Fruit fly (Drosophila melanogaster) whole organism, embryonic: ENCODE data around the gene her.
A peak's percentile ranks its signal among the peaks of the same experiment; 100 is the strongest.

Source experiments
- Atf6 ChIP-seq: fragments of 200-800 bp; sonication (Bioruptor generic); IDR thresholded peaks from 2 replicates; pipeline ENCODE4 v1.3.6; 2022; ENCODE audit warnings: missing biosample characterization, missing genetic modification characterization
- CG10267 ChIP-seq: fragments of 200-800 bp; sonication (Bioruptor generic); optimal IDR thresholded peaks from 2 replicates; lab custom pipeline; 2018; ENCODE audit warnings: missing biosample characterization, mild to moderate bottlenecking, missing genetic modification characterization, moderate library complexity
- CG10543 ChIP-seq: fragments of 200-800 bp; sonication (Bioruptor generic); optimal IDR thresholded peaks from 3 replicates; lab custom pipeline; 2017; ENCODE audit warnings: missing biosample characterization, mild to moderate bottlenecking, missing genetic modification characterization, moderate library complexity
- CG11723 ChIP-seq: fragments of 200-800 bp; sonication (Bioruptor generic); optimal IDR thresholded peaks from 2 replicates; lab custom pipeline; 2017; ENCODE audit warnings: missing biosample characterization, mild to moderate bottlenecking, missing genetic modification characterization
- CG12236 ChIP-seq: fragments of 200-800 bp; sonication (Bioruptor generic); optimal IDR thresholded peaks from 2 replicates; lab custom pipeline; 2016; ENCODE audit warnings: missing biosample characterization, missing genetic modification characterization
- CG14050 ChIP-seq: fragments of 200-800 bp; sonication (Bioruptor generic); IDR thresholded peaks from 3 replicates; pipeline ENCODE4 v1.3.6; 2022; ENCODE audit warnings: missing biosample characterization, missing genetic modification characterization
- CG14710 ChIP-seq: fragments of 200-800 bp; sonication (Bioruptor generic); optimal IDR thresholded peaks from 3 replicates; lab custom pipeline; 2019; ENCODE audit warnings: missing biosample characterization, mild to moderate bottlenecking, missing genetic modification characterization, moderate library complexity
- CG1529 ChIP-seq: fragments of 200-800 bp; sonication (Bioruptor generic); optimal IDR thresholded peaks from 3 replicates; lab custom pipeline; 2018; ENCODE audit warnings: missing biosample characterization, missing genetic modification characterization
- CG1832 ChIP-seq: fragments of 200-800 bp; sonication (Bioruptor generic); optimal IDR thresholded peaks from 2 replicates; lab custom pipeline; 2017; ENCODE audit warnings: missing biosample characterization, mild to moderate bottlenecking, missing genetic modification characterization, inconsistent platforms
- CG18619 ChIP-seq: fragments of 200-800 bp; sonication (Bioruptor generic); optimal IDR thresholded peaks from 3 replicates; lab custom pipeline; 2017; ENCODE audit warnings: missing biosample characterization, mild to moderate bottlenecking, missing genetic modification characterization
- CG3838 ChIP-seq: fragments of 200-800 bp; sonication (Bioruptor generic); optimal IDR thresholded peaks from 3 replicates; lab custom pipeline; 2016; ENCODE audit warnings: missing biosample characterization, missing genetic modification characterization
- CG7786 ChIP-seq: fragments of 200-800 bp; sonication (Bioruptor generic); optimal IDR thresholded peaks from 2 replicates; lab custom pipeline; 2016; ENCODE audit warnings: missing biosample characterization, missing genetic modification characterization
- CG9797 ChIP-seq: fragments of 200-800 bp; sonication (Bioruptor generic); optimal IDR thresholded peaks from 3 replicates; lab custom pipeline; 2018; ENCODE audit warnings: missing biosample characterization, mild to moderate bottlenecking, missing genetic modification characterization
- HHEX ChIP-seq: fragments of 200-800 bp; sonication (Bioruptor generic); optimal IDR thresholded peaks from 3 replicates; lab custom pipeline; 2017; ENCODE audit warnings: missing biosample characterization, mild to moderate bottlenecking, missing genetic modification characterization, missing genetic modification reagents
- HLH3B ChIP-seq: fragments of 200-800 bp; sonication (Bioruptor generic); IDR thresholded peaks from 2 replicates; pipeline ENCODE4 v1.3.6; 2022; ENCODE audit warnings: missing biosample characterization, missing genetic modification characterization
- HLH4C ChIP-seq: fragments of 200-800 bp; sonication (Bioruptor generic); IDR thresholded peaks from 3 replicates; pipeline ENCODE4 v1.3.6; 2022; ENCODE audit warnings: missing biosample characterization, missing genetic modification characterization; ENCODE audit not compliant: partially characterized antibody
- Hand ChIP-seq: fragments of 200-800 bp; sonication (Bioruptor generic); optimal IDR thresholded peaks from 2 replicates; lab custom pipeline; 2017; ENCODE audit warnings: mild to moderate bottlenecking, missing biosample characterization, missing genetic modification reagents, missing genetic modification characterization
- Hr3 ChIP-seq: fragments of 200-800 bp; sonication (Bioruptor generic); optimal IDR thresholded peaks from 3 replicates; lab custom pipeline; 2016; ENCODE audit warnings: missing biosample characterization, missing genetic modification characterization
- Jarid2 ChIP-seq: fragments of 200-800 bp; sonication (Bioruptor generic); optimal IDR thresholded peaks from 3 replicates; lab custom pipeline; 2017; ENCODE audit warnings: mild to moderate bottlenecking, missing biosample characterization, missing genetic modification reagents, missing genetic modification characterization
- NFAT ChIP-seq: fragments of 200-800 bp; sonication (Bioruptor generic); IDR thresholded peaks from 2 replicates; pipeline ENCODE4 v1.3.6; 2022; ENCODE audit warnings: missing biosample characterization, missing genetic modification characterization
- Ssrp ChIP-seq: fragments of 200-800 bp; sonication (Bioruptor generic); optimal IDR thresholded peaks from 2 replicates; lab custom pipeline; 2018; ENCODE audit warnings: missing biosample characterization, mild to moderate bottlenecking, missing genetic modification characterization, moderate library complexity
- TFAM ChIP-seq: fragments of 200-800 bp; sonication (Bioruptor generic); optimal IDR thresholded peaks from 2 replicates; lab custom pipeline; 2017; ENCODE audit warnings: missing biosample characterization, missing genetic modification characterization, inconsistent platforms
- Tbp ChIP-seq: fragments of >200 bp; optimal IDR thresholded peaks from 2 replicates; lab custom pipeline; 2018; ENCODE audit warnings: missing biosample characterization, missing genetic modification characterization
- Vsx1 ChIP-seq: fragments of 200-800 bp; sonication (Bioruptor generic); optimal IDR thresholded peaks from 2 replicates; lab custom pipeline; 2017; ENCODE audit warnings: missing biosample characterization, mild to moderate bottlenecking, missing genetic modification characterization, missing genetic modification reagents
- ab ChIP-seq: fragments of 200-800 bp; sonication (Bioruptor generic); optimal IDR thresholded peaks from 2 replicates; lab custom pipeline; 2016; ENCODE audit warnings: missing biosample characterization, missing genetic modification characterization
- abd-A ChIP-seq: fragments of 200-800 bp; sonication (Bioruptor generic); optimal IDR thresholded peaks from 3 replicates; lab custom pipeline; 2019; ENCODE audit warnings: missing biosample characterization, mild to moderate bottlenecking, missing genetic modification characterization, moderate library complexity
- ara ChIP-seq: fragments of 200-800 bp; sonication (Bioruptor generic); IDR thresholded peaks from 2 replicates; pipeline ENCODE4 v1.3.6; 2022; ENCODE audit warnings: missing biosample characterization, missing genetic modification characterization
- crc ChIP-seq: fragments of 200-800 bp; sonication (Bioruptor generic); optimal IDR thresholded peaks from 2 replicates; lab custom pipeline; 2016; ENCODE audit warnings: missing biosample characterization, missing genetic modification characterization
- cwo ChIP-seq: fragments of 200-800 bp; sonication (Bioruptor generic); optimal IDR thresholded peaks from 3 replicates; lab custom pipeline; 2017; ENCODE audit warnings: missing biosample characterization, missing genetic modification characterization, mild to moderate bottlenecking, moderate library complexity, missing genetic modification reagents
- exex ChIP-seq: fragments of 200-800 bp; sonication (Bioruptor generic); optimal IDR thresholded peaks from 4 replicates; lab custom pipeline; 2018; ENCODE audit warnings: missing biosample characterization, mild to moderate bottlenecking, missing genetic modification characterization, moderate library complexity
- eyg ChIP-seq: fragments of 200-800 bp; sonication (Bioruptor generic); optimal IDR thresholded peaks from 3 replicates; lab custom pipeline; 2016; ENCODE audit warnings: missing biosample characterization, missing genetic modification characterization
- fu2 ChIP-seq: fragments of 200-800 bp; sonication (Bioruptor generic); optimal IDR thresholded peaks from 2 replicates; lab custom pipeline; 2016; ENCODE audit warnings: missing biosample characterization, missing genetic modification characterization
- gcm2 ChIP-seq: fragments of 200-800 bp; sonication (Bioruptor generic); optimal IDR thresholded peaks from 2 replicates; lab custom pipeline; 2016; ENCODE audit warnings: missing biosample characterization, missing genetic modification characterization
- gsb-n ChIP-seq: fragments of 200-800 bp; sonication (Bioruptor generic); optimal IDR thresholded peaks from 3 replicates; lab custom pipeline; 2018; ENCODE audit warnings: missing biosample characterization, mild to moderate bottlenecking, missing genetic modification characterization
- jumu ChIP-seq: fragments of 200-800 bp; sonication (Bioruptor generic); optimal IDR thresholded peaks from 3 replicates; lab custom pipeline; 2016; ENCODE audit warnings: missing biosample characterization, missing genetic modification characterization
- kay ChIP-seq: fragments of 200-800 bp; sonication (Bioruptor generic); optimal IDR thresholded peaks from 2 replicates; lab custom pipeline; 2016; ENCODE audit warnings: missing biosample characterization, missing genetic modification characterization
- lola ChIP-seq, 3 experiments: fragments of >200 bp in 2 of 3; fragments of 200-800 bp in 1 of 3; sonication (Bioruptor generic) in 1 of 3; optimal IDR thresholded peaks; 2 replicates each; lab custom pipeline; 2017 to 2019; ENCODE audit warnings: missing biosample characterization in 3 of 3, missing genetic modification characterization in 3 of 3, mild to moderate bottlenecking in 1 of 3, moderate library complexity in 1 of 3
- lov ChIP-seq, 2 experiments: fragments of 200-800 bp in 1 of 2; fragments of >200 bp in 1 of 2; sonication (Bioruptor generic) in 1 of 2; IDR thresholded peaks in 1 of 2; optimal IDR thresholded peaks in 1 of 2; 2 replicates in 1 of 2; 3 replicates in 1 of 2; pipeline versions ENCODE4 v1.3.6 to Lab custom; 2017 to 2022; ENCODE audit warnings: missing biosample characterization in 1 of 2, missing genetic modification characterization in 1 of 2
- mam ChIP-seq: fragments of 200-800 bp; sonication (Bioruptor generic); optimal IDR thresholded peaks from 3 replicates; lab custom pipeline; 2016; ENCODE audit warnings: missing biosample characterization, missing genetic modification characterization
- nerfin-1 ChIP-seq: fragments of 200-800 bp; sonication (Bioruptor generic); optimal IDR thresholded peaks from 3 replicates; lab custom pipeline; 2019; ENCODE audit warnings: missing biosample characterization, mild to moderate bottlenecking, missing genetic modification characterization, moderate library complexity
- pzg ChIP-seq: fragments of 200-800 bp; sonication (Bioruptor generic); optimal IDR thresholded peaks from 3 replicates; lab custom pipeline; 2018; ENCODE audit warnings: missing biosample characterization, mild to moderate bottlenecking, missing genetic modification characterization, moderate library complexity
- ranshi ChIP-seq: fragments of 200-800 bp; sonication (Bioruptor generic); IDR thresholded peaks from 2 replicates; pipeline ENCODE4 v1.3.6; 2022; ENCODE audit warnings: missing biosample characterization, missing genetic modification characterization
- ro ChIP-seq: fragments of 200-800 bp; sonication (Bioruptor generic); IDR thresholded peaks from 2 replicates; pipeline ENCODE4 v1.3.6; 2022; ENCODE audit warnings: missing biosample characterization, missing genetic modification characterization
- sens ChIP-seq: fragments of 200-800 bp; sonication (Bioruptor generic); peaks from one replicate; lab custom pipeline; 2016; ENCODE audit warnings: missing biosample characterization, missing genetic modification characterization
- sima ChIP-seq: fragments of 200-800 bp; sonication (Bioruptor generic); optimal IDR thresholded peaks from 2 replicates; lab custom pipeline; 2016; ENCODE audit warnings: missing biosample characterization, missing genetic modification characterization
- sr ChIP-seq: fragments of 200-800 bp; sonication (Bioruptor generic); IDR thresholded peaks from 3 replicates; pipeline ENCODE4 v1.3.6; 2022; ENCODE audit warnings: missing biosample characterization, missing genetic modification characterization
- toy ChIP-seq: fragments of 200-800 bp; sonication (Bioruptor generic); IDR thresholded peaks from 2 replicates; pipeline ENCODE4 v1.3.6; 2022; ENCODE audit warnings: missing biosample characterization, missing genetic modification characterization
- zen2 ChIP-seq: fragments of 200-800 bp; sonication (Bioruptor generic); IDR thresholded peaks from 3 replicates; pipeline ENCODE4 v1.3.6; 2022; ENCODE audit warnings: missing biosample characterization, missing genetic modification characterization; ENCODE audit not compliant: partially characterized antibody

The her gene

DNA sequence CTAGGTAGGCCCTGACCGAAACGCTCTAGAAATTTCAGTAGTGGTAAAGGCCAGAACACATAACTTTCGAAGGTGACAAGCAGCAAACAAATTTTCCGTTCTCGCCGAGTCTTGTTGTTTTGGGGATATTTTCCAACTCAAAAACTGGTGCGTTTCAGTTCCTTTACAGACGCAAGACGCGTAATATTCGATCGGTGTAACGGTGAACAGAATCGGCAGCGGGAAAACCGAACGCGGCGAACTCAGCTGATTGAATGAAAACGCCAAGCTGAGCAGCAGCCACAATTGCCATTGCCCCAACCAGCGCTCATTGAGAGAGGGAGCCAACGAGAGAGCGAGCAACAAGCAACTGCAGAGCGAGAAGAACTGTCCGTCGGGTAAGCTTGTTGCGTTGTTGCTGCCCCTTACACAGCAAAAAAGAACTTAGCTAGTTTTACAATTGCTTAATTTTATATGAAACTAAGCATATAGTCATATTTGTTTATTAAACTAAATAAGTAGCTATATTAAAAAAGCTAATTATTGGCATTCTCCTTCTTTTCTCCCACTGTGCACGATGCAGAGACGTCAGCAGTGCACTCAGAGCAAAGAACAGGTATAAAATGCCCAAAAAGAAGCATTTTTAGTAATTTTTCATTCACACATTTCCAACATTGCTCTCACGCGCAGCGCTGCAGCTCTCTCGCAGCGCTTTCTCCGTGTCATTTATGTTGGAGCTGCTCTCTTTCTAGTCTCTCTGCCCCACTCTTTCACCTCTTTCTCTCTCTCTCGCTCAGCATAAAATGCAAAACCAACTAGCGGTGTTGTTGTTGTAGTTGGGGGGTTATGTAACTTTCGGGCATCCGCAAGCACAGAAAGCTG is 39.1 kb downstream of the her start, which contains the start of the genes Cyt-c-d and CG31808 (continued):
- TF ChIP-seq CG7786 (peak; percentile 89), Hand (GFP tag; lab: Kevin White, UChicago) (peak; percentile 96), pzg (GFP tag; lab: Kevin White, UChicago) (peak; percentile 8), jumu (GFP tag; lab: Kevin White, UChicago) (peak; percentile 89), mam (GFP tag; lab: Kevin White, UChicago) (peak; percentile 91), exex (tag; lab: Kevin White, UChicago) (peak; percentile 76), sens (peak; percentile 100), sr (peak; percentile 87), lov (optimal IDR thresholded peaks at IDR 0.05; lab: Kevin White, UChicago) (no peak), lov (GFP tag; IDR thresholded peaks at IDR 0.05; lab: Robert Waterston, UW) (peak; percentile 96), Atf6 (peak; percentile 96), toy (GFP tag; lab: Robert Waterston, UW) (peak; percentile 88), NFAT (peak; percentile 85), ro (GFP tag; lab: Robert Waterston, UW) (peak; percentile 92), Vsx1 (GFP tag; lab: Kevin White, UChicago) (peak; percentile 98), HLH4C (GFP tag; lab: Robert Waterston, UW) (no peak), lola (GFP tag; optimal IDR thresholded peaks at IDR 0.05; lab: Kevin White, UChicago) (peak in 1 of 3 experiments; percentile 95), CG3838 (peak; percentile 95), nerfin-1 (tag; lab: Kevin White, UChicago) (peak; percentile 94), Tbp (GFP tag; lab: Kevin White, UChicago) (no peak), HHEX (GFP tag; lab: Kevin White, UChicago) (peak; percentile 94), Ssrp (tag; lab: Kevin White, UChicago) (peak; percentile 97), ab (GFP tag; lab: Kevin White, UChicago) (peak; percentile 86), sima (GFP tag; lab: Kevin White, UChicago) (peak; percentile 68), zen2 (GFP tag; lab: Robert Waterston, UW) (no peak; the same call in 2 of the 3 replicates), gsb-n (tag; lab: Kevin White, UChicago) (peak; percentile 98), HLH3B (GFP tag; lab: Robert Waterston, UW) (peak; percentile 98), CG12236 (GFP tag; lab: Kevin White, UChicago) (peak; percentile 85), abd-A (tag; lab: Kevin White, UChicago) (peak; percentile 55), TFAM (peak; percentile 83), fu2 (peak; percentile 83), CG10267 (tag; lab: Kevin White, UChicago) (peak; percentile 91), CG14710 (tag; lab: Kevin White, UChicago) (peak; percentile 95), CG1529 (peak; percentile 98), cwo (GFP tag; lab: Kevin White, UChicago) (peak; percentile 91), Jarid2 (GFP tag; lab: Kevin White, UChicago) (peak; percentile 83), eyg (GFP tag; lab: Kevin White, UChicago) (peak; percentile 83), ara (peak; percentile 98), Hr3 (GFP tag; lab: Kevin White, UChicago) (peak; percentile 96), crc (GFP tag; lab: Kevin White, UChicago) (peak; percentile 82), gcm2 (GFP tag; lab: Kevin White, UChicago) (peak; percentile 93), CG18619 (GFP tag; lab: Kevin White, UChicago) (peak; percentile 97), CG10543 (GFP tag; lab: Kevin White, UChicago) (peak; percentile 93), CG14050 (GFP tag; lab: Robert Waterston, UW) (peak; percentile 98), CG9797 (peak; percentile 33), CG11723 (GFP tag; lab: Kevin White, UChicago) (peak; percentile 96), kay (peak; percentile 89), ranshi (GFP tag; lab: Robert Waterston, UW) (peak; percentile 97), CG1832 (peak; percentile 53)
